Worm (Caenorhabditis elegans): ENCODE results near the gene ZK355.3.

DNA sequence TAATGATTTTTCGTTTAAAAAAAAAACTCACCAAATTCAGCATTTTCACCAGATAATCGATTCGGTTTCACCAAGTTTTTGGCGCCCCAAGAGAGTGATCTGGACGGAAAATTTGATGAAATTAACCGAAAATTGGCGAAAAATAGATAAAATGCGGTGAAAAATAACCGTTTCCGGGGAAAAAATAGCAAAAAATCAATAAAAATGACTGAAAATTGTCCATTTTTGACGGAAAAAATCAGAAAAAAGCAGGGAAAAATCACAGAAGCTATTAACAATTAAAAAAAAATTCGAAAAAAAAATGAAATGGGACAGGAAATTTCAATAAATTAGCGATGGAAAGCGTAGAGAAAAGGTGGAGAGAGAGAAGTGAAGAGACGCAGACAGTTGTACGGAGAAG, 13.9 kb downstream of the ZK355.3 start, which contains the start of gene ubc-15:
- TF ChIP-seq dao-5 (tag; optimal IDR thresholded peaks at IDR 0.05) (no peak), W03F9.2 (tag; optimal IDR thresholded peaks at IDR 0.05) (no peak), him-1 (tag; optimal IDR thresholded peaks at IDR 0.05) (no peak)
